Fruit fly (Drosophila melanogaster): ENCODE measurements around the gene CG13051.

Gene CG13051

dm6 chr3L:16241296-16241695 lies 23.6 kb downstream of the CG13051 start:
- TF ChIP-seq zen2 (GFP tag; IDR thresholded peaks at IDR 0.05; ENCODE audit: partially characterized antibody) (no peak), Ets65A (GFP tag) (peak; percentile 88)

dm6 chr3L:16233850-16234494 lies 30.9 kb downstream of the CG13051 start:
- TF ChIP-seq lab (GFP tag; optimal IDR thresholded peaks at IDR 0.05), result no peak
- no peak for TF ChIP-seq sima (GFP tag; optimal IDR thresholded peaks at IDR 0.05)
- TF ChIP-seq CG14860 (GFP tag; IDR thresholded peaks at IDR 0.05; ENCODE audit: partially characterized antibody), result no peak
- TF ChIP-seq Oli (tag; optimal IDR thresholded peaks at IDR 0.05), result no peak
- no peak for TF ChIP-seq pita (GFP tag; optimal IDR thresholded peaks at IDR 0.05)
- TF ChIP-seq sisA (GFP tag; IDR thresholded peaks at IDR 0.05), result no peak
- TF ChIP-seq nom (GFP tag; optimal IDR thresholded peaks at IDR 0.05), result no peak
- TF ChIP-seq gro (GFP tag; optimal IDR thresholded peaks at IDR 0.05), result no peak
- no peak for TF ChIP-seq chm (GFP tag; IDR thresholded peaks at IDR 0.05)
- TF ChIP-seq CG18764 (GFP tag; optimal IDR thresholded peaks at IDR 0.05), result no peak
- no peak for TF ChIP-seq gce (GFP tag; IDR thresholded peaks at IDR 0.05)
- TF ChIP-seq CG11093 (GFP tag; IDR thresholded peaks at IDR 0.05), result no peak
- TF ChIP-seq Mrtf (GFP tag; IDR thresholded peaks at IDR 0.05), result no peak
- TF ChIP-seq CG34376 (GFP tag; optimal IDR thresholded peaks at IDR 0.05), result peak; percentile 17
- no peak for TF ChIP-seq CG14050 (GFP tag; IDR thresholded peaks at IDR 0.05)
- no peak for TF ChIP-seq BEAF-32 (GFP tag; optimal IDR thresholded peaks at IDR 0.05)
- TF ChIP-seq fu2 (GFP tag; optimal IDR thresholded peaks at IDR 0.05), result no peak
- no peak for TF ChIP-seq CG3281 (GFP tag; optimal IDR thresholded peaks at IDR 0.05)
- no peak for TF ChIP-seq CG6689 (GFP tag; IDR thresholded peaks at IDR 0.05)
- TF ChIP-seq bcd (GFP tag; optimal IDR thresholded peaks at IDR 0.05), result no peak
- no peak for TF ChIP-seq CG15514 (GFP tag; optimal IDR thresholded peaks at IDR 0.05)
- TF ChIP-seq CG34422 (GFP tag; IDR thresholded peaks at IDR 0.05), result 0 out of 3 replicates have a peak, but pooled peaks have one; percentile 26
- no peak for TF ChIP-seq Bteb2 (GFP tag; optimal IDR thresholded peaks at IDR 0.05)
- TF ChIP-seq CG13287 (GFP tag; IDR thresholded peaks at IDR 0.05; ENCODE audit: partially characterized antibody), result peak; percentile 26; the same call in 1 of the 2 replicates
- TF ChIP-seq h (optimal IDR thresholded peaks at IDR 0.05), result no peak
- TF ChIP-seq Dref (GFP tag; IDR thresholded peaks at IDR 0.05), result peak; percentile 50
- TF ChIP-seq stc (GFP tag; IDR thresholded peaks at IDR 0.05), result no peak
- TF ChIP-seq cato (GFP tag; optimal IDR thresholded peaks at IDR 0.05; ENCODE audit: borderline replicate concordance), result no peak
- TF ChIP-seq CG17328 (GFP tag; IDR thresholded peaks at IDR 0.05), result no peak
- no peak for TF ChIP-seq CG10565 (GFP tag; optimal IDR thresholded peaks at IDR 0.05)
- TF ChIP-seq CG12769 (tag; optimal IDR thresholded peaks at IDR 0.05), result no peak
- no peak for TF ChIP-seq salm (tag; optimal IDR thresholded peaks at IDR 0.05)
- no peak for TF ChIP-seq CG18619 (GFP tag; optimal IDR thresholded peaks at IDR 0.05)
- TF ChIP-seq CG4730 (GFP tag; IDR thresholded peaks at IDR 0.05), result no peak
- TF ChIP-seq Dip2 (GFP tag; IDR thresholded peaks at IDR 0.05), result no peak
- no peak for TF ChIP-seq trem (tag; optimal IDR thresholded peaks at IDR 0.05)
- TF ChIP-seq CG10959 (GFP tag; IDR thresholded peaks at IDR 0.05), result no peak
- no peak for TF ChIP-seq kni (GFP tag; optimal IDR thresholded peaks at IDR 0.05)
- no peak for TF ChIP-seq ken (GFP tag; IDR thresholded peaks at IDR 0.05)
- no peak for TF ChIP-seq CG7271 (tag; optimal IDR thresholded peaks at IDR 0.05)
- no peak for TF ChIP-seq disco-r (GFP tag; optimal IDR thresholded peaks at IDR 0.05)
- TF ChIP-seq sug (tag; optimal IDR thresholded peaks at IDR 0.05), result peak; percentile 53
- TF ChIP-seq CG6765 (GFP tag; optimal IDR thresholded peaks at IDR 0.05), result no peak
- TF ChIP-seq CG15011 (GFP tag; optimal IDR thresholded peaks at IDR 0.05), result no peak
- no peak for TF ChIP-seq inv (GFP tag; IDR thresholded peaks at IDR 0.05; ENCODE audit: partially characterized antibody)
- no peak for TF ChIP-seq dmrt99B (tag; optimal IDR thresholded peaks at IDR 0.05)
- no peak for TF ChIP-seq CG12659 (GFP tag; optimal IDR thresholded peaks at IDR 0.05)

Measured in whole organism, embryonic.